Worm (Caenorhabditis elegans) whole organism, L3 larva: Measurements from ENCODE around the gene F31B9.3.

Experiments
- R02D3.7 ChIP-seq: fragments of 150-350 bp; optimal IDR thresholded peaks from 2 replicates; lab custom pipeline; 2014; ENCODE audit warnings: missing biosample characterization, missing genetic modification characterization
- ZK546.5 ChIP-seq: sonication (generic microtip); optimal IDR thresholded peaks from 2 replicates; lab custom pipeline; 2017; ENCODE audit warnings: missing biosample characterization, missing genetic modification characterization
- aly-2 ChIP-seq: fragments of 150-350 bp; optimal IDR thresholded peaks from 2 replicates; lab custom pipeline; 2014; ENCODE audit warnings: missing biosample characterization, missing genetic modification characterization
- ama-1 ChIP-seq: fragments of 150-350 bp; optimal IDR thresholded peaks from 2 replicates; lab custom pipeline; 2018
- ceh-16 ChIP-seq: sonication (generic microtip); optimal IDR thresholded peaks from 2 replicates; lab custom pipeline; 2017; ENCODE audit warnings: missing biosample characterization, missing genetic modification characterization
- ceh-82 ChIP-seq: fragments of 150-350 bp; optimal IDR thresholded peaks from 2 replicates; lab custom pipeline; 2014; ENCODE audit warnings: missing biosample characterization, missing genetic modification characterization
- ceh-9 ChIP-seq: sonication (generic microtip); optimal IDR thresholded peaks from 2 replicates; lab custom pipeline; 2018; ENCODE audit warnings: missing biosample characterization, missing genetic modification characterization
- daf-12 ChIP-seq: fragments of 150-350 bp; optimal IDR thresholded peaks from 2 replicates; lab custom pipeline; 2014; ENCODE audit warnings: missing biosample characterization, missing genetic modification reagents, missing genetic modification characterization
- egl-27 ChIP-seq: sonication (generic microtip); optimal IDR thresholded peaks from 4 replicates; lab custom pipeline; 2017; ENCODE audit warnings: missing biosample characterization, missing genetic modification reagents, missing genetic modification characterization
- egl-5 ChIP-seq: fragments of 150-350 bp; optimal IDR thresholded peaks from 2 replicates; lab custom pipeline; 2017; ENCODE audit warnings: missing biosample characterization, missing genetic modification reagents, missing genetic modification characterization, inconsistent platforms
- elt-1 ChIP-seq: fragments of 150-350 bp; optimal IDR thresholded peaks from 2 replicates; lab custom pipeline; 2014; ENCODE audit warnings: missing biosample characterization, missing genetic modification characterization
- elt-2 ChIP-seq: sonication (generic microtip); optimal IDR thresholded peaks from 2 replicates; lab custom pipeline; 2016; ENCODE audit warnings: missing genetic modification reagents, mild to moderate bottlenecking, missing genetic modification characterization, missing compliant biosample characterization
- eor-1 ChIP-seq, 2 experiments: fragments of 150-350 bp; optimal IDR thresholded peaks; 2 replicates each; lab custom pipeline; 2014 to 2018; ENCODE audit warnings: missing biosample characterization in 2 of 2, missing genetic modification characterization in 2 of 2
- fkh-2 ChIP-seq: fragments of 150-350 bp; optimal IDR thresholded peaks from 2 replicates; lab custom pipeline; 2014; ENCODE audit warnings: missing biosample characterization, missing genetic modification reagents, missing genetic modification characterization
- jun-1 ChIP-seq: fragments of 150-350 bp; optimal IDR thresholded peaks from 2 replicates; lab custom pipeline; 2014; ENCODE audit warnings: missing biosample characterization, missing genetic modification reagents, missing genetic modification characterization
- lin-15B ChIP-seq: fragments of 150-350 bp; optimal IDR thresholded peaks from 2 replicates; lab custom pipeline; 2014; ENCODE audit warnings: missing biosample characterization, missing genetic modification characterization
- mdl-1 ChIP-seq: fragments of 150-350 bp; optimal IDR thresholded peaks from 2 replicates; lab custom pipeline; 2014; ENCODE audit warnings: missing biosample characterization, missing genetic modification characterization
- nhr-11 ChIP-seq: fragments of 150-350 bp; optimal IDR thresholded peaks from 2 replicates; lab custom pipeline; 2014; ENCODE audit warnings: missing biosample characterization, missing genetic modification characterization
- nhr-12 ChIP-seq: fragments of 150-350 bp; optimal IDR thresholded peaks from 2 replicates; lab custom pipeline; 2014; ENCODE audit warnings: missing biosample characterization, missing genetic modification characterization
- nhr-237 ChIP-seq: fragments of 150-350 bp; optimal IDR thresholded peaks from 2 replicates; lab custom pipeline; 2014; ENCODE audit warnings: missing biosample characterization, missing genetic modification characterization
- nhr-28 ChIP-seq: fragments of 150-350 bp; optimal IDR thresholded peaks from 2 replicates; lab custom pipeline; 2014; ENCODE audit warnings: missing biosample characterization, missing genetic modification characterization
- nhr-43 ChIP-seq: sonication (generic microtip); optimal IDR thresholded peaks from 2 replicates; lab custom pipeline; 2016; ENCODE audit warnings: mild to moderate bottlenecking, missing genetic modification characterization, missing compliant biosample characterization; ENCODE audit not compliant: poor library complexity, severe bottlenecking
- pha-4 ChIP-seq: fragments of 150-350 bp; optimal IDR thresholded peaks from 2 replicates; lab custom pipeline; 2014; ENCODE audit warnings: missing biosample characterization, missing genetic modification reagents, missing genetic modification characterization
- pqm-1 ChIP-seq: fragments of 150-350 bp; optimal IDR thresholded peaks from 2 replicates; lab custom pipeline; 2017; ENCODE audit warnings: missing biosample characterization, missing genetic modification characterization, inconsistent platforms
- snpc-4 ChIP-seq: fragments of 150-350 bp; optimal IDR thresholded peaks from 2 replicates; lab custom pipeline; 2014; ENCODE audit warnings: missing biosample characterization, missing genetic modification characterization
- unc-39 ChIP-seq: sonication (generic microtip); optimal IDR thresholded peaks from 4 replicates; lab custom pipeline; 2017; ENCODE audit warnings: missing biosample characterization, missing genetic modification characterization
- unc-62 ChIP-seq: fragments of 150-350 bp; sonication (generic microtip); optimal IDR thresholded peaks from 4 replicates; lab custom pipeline; 2014; ENCODE audit warnings: missing biosample characterization, missing genetic modification reagents, missing genetic modification characterization
- ztf-11 ChIP-seq: fragments of 150-350 bp; optimal IDR thresholded peaks from 2 replicates; lab custom pipeline; 2014; ENCODE audit warnings: missing biosample characterization, missing genetic modification characterization
- ztf-4 ChIP-seq: fragments of 150-350 bp; optimal IDR thresholded peaks from 2 replicates; lab custom pipeline; 2014; ENCODE audit warnings: missing biosample characterization, missing genetic modification characterization

Gene F31B9.3

DNA sequence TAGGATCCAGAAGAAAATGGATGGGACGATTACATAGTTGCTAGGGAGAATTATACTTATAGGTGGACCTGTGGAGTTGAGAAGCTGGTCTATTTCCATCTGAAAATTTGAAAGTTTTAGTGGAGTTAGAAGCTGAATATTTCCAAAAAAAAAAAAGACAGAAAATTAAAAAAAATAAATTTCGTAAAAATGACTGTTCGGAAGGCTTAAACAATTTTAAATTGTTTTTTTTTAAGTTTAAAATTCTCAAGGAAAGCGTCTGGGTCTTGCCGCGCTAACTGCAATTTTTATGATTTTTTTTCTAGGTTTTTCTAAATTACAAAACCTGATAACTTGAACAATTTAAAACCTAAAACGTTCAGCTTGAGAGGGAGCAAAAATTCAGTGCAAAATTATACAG is 15.7 kb downstream of the F31B9.3 start, which contains the start of gene mrp-3:
mrp-3 (minus strand) TSS at position 101 of the 400 bp plus-strand sequence.
- no peak for TF ChIP-seq ZK546.5 (tag; lab: Kevin White, UChicago)

DNA sequence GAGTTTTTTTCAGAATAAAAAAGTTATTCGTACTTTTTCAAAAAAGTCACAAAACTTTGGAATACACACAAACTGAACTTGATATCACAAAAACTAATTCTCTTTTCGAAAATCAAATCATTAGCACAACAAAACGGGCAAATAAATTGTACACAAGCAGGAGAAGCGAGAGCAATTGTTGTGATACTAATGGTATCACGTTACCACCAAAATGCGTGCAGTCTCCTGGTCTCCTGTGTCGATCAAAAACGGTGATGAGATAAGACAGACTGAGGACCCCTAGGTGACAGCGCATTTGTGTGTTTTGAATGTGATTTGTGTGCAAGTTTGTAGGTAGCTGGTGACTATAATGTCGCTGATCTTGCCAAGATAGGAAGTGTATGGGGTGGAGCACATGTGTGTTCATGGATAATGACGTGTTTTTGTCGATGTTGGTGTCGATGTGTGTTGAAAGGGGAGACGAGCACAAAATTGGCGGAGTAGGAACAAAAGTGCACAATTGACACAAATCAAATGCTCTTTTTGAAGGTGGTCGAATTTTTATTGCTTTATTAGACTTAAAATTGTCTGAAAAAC is 16.3 kb downstream of the F31B9.3 start:
- TF ChIP-seq ztf-4 (tag; lab: Kevin White, UChicago) (no peak), nhr-43 (tag; lab: Kevin White, UChicago) (no peak), pha-4 (peak; percentile 64), pqm-1 (tag; lab: Kevin White, UChicago) (peak; percentile 86), lin-15B (tag; lab: Kevin White, UChicago) (no peak), elt-2 (tag; lab: Kevin White, UChicago) (peak; percentile 84), mdl-1 (no peak), daf-12 (tag; lab: Kevin White, UChicago) (no peak), jun-1 (tag; lab: Kevin White, UChicago) (peak; percentile 30)

DNA sequence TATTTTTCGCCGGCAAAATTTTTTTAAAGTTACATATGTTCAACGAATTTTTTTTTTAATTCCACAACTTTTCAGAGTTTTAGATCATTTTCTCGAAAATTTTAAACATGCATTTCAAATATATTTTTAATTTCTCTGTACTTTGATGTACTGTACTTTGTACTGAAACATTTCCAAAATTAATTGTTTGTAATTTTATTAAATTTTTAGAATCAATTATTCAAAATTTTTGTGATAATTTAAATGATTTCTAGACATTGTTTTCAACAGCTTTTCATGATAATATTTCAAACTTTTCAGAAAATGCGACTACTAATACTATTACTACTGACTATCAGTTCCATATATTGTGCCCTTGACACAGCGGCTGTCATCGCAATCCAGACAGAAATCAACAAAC is 20.2 kb downstream of the F31B9.3 start, which contains the start of gene mec-5:
mec-5 (plus strand) TSS at position 301 of the 400 bp plus-strand sequence.
- TF ChIP-seq ZK546.5 (tag; lab: Kevin White, UChicago) (no peak), fkh-2 (no peak), jun-1 (tag; lab: Kevin White, UChicago) (no peak)

DNA sequence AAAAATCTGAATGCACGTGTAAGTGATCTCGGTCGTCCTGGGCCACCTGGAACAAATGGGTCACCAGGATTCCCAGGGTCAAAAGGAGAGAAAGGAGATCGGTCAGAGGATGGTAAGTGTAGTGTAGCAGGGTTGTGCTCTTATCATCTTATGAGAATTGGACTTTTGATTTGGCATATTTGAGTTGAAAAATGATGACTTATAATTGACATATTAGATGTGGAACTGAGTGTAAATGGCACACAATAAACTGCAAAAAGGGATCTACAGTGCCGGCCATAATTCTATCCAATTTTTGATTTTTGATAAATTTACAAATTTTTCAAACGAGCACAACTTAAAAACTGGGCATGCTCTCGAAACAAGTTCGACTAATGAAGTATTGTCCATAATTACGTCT is 20.7 kb downstream of the F31B9.3 start:
- TF ChIP-seq nhr-43 (tag; lab: Kevin White, UChicago) (no peak), mdl-1 (no peak), nhr-237 (tag; lab: Kevin White, UChicago) (no peak), eor-1 (tag; optimal IDR thresholded peaks at IDR 0.05; lab: Kevin White, UChicago) (no peak), nhr-11 (no peak), unc-62 (no peak), snpc-4 (no peak), ztf-11 (tag; lab: Kevin White, UChicago) (no peak), nhr-28 (tag; lab: Kevin White, UChicago) (no peak), unc-39 (tag; lab: Kevin White, UChicago) (no peak), egl-5 (tag; lab: Kevin White, UChicago) (no peak), ceh-82 (tag; lab: Kevin White, UChicago) (no peak), elt-1 (tag; lab: Kevin White, UChicago) (no peak), egl-27 (tag; lab: Kevin White, UChicago) (no peak), R02D3.7 (no peak), ceh-16 (no peak), ztf-4 (tag; lab: Kevin White, UChicago) (no peak), fkh-2 (no peak)
- TF ChIP-seq, all 47 proteins: peak for 0

DNA sequence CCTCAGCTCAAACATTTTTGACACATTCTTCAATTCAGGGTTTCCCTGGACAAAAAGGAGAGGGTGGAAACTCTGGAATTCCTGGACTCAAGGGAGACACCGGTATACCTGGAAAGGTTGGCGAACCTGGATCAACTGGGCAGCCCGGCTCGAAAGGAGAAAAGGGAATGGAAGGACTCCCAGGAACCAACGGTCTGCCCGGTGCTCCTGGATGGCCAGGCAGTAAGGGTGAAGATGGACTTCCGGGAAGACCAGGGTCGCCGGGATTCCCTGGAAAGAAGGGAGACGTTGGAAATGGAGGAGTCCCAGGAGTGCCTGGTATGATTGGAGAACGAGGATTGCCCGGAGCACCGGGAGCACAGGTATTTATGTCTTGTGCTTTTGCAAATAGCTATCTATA is 22.3 kb downstream of the F31B9.3 start:
- TF ChIP-seq aly-2 (tag; lab: Kevin White, UChicago) (no peak), lin-15B (tag; lab: Kevin White, UChicago) (no peak), unc-62 (no peak), ama-1 (lab: Kevin White, UChicago) (no peak), unc-39 (tag; lab: Kevin White, UChicago) (no peak)
- TF ChIP-seq, all 47 proteins: peak for 0

DNA sequence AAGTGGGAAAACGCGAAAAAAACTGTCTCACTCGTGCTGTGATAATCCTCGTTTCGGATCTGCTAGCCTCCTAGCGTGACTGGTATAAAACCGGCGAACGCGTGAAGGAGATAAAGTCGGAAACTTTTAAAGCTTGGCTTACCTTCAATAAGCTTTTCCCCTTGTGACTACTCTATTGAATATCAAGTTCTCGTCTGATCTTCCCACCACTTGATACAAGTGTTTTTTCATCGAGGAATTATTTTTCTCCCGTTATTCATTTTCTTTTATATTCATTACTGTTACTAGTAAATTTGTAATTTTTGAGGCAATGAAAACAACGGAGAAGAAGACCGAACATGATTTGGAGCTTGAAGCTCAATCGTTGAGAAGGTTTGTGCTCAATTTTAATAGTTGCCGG is 27.7 kb downstream of the F31B9.3 start, which contains the start of gene col-186:
col-186 (plus strand) TSS at position 301 of the 400 bp plus-strand sequence.
- no peak for TF ChIP-seq ztf-11 (tag; lab: Kevin White, UChicago)
- TF ChIP-seq snpc-4, result no peak
- TF ChIP-seq ceh-9 (tag; lab: Kevin White, UChicago), result no peak
- no peak for TF ChIP-seq nhr-12

DNA sequence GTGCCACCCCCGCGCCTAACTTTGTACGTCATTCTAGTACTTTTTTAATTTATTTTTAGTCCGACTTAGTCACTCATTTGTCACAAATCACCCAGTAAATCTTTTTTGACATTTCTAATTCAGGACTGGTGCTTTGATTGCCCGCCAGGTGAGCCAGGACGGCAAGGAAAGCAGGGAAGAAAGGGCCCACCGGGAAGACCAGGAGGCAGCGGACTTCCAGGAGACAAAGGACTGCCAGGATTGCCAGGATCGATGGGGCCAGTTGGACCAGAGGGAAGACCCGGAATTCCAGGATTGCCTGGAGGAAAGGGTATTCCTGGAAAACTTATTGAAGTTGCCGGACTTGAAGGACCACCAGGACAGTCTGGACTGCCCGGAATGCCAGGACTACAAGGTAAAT is 29.5 kb downstream of the F31B9.3 start:
- TF ChIP-seq pqm-1 (tag; lab: Kevin White, UChicago) (no peak), daf-12 (tag; lab: Kevin White, UChicago) (no peak), jun-1 (tag; lab: Kevin White, UChicago) (no peak)
